Worm (Caenorhabditis elegans) whole organism, mixed stage, embryonic: ENCODE data around the gene rgef-1.

Experiments used
- ces-1 ChIP-seq: fragments of 150-350 bp; optimal IDR thresholded peaks from 2 replicates; lab custom pipeline; 2014; ENCODE audit warnings: missing biosample characterization, missing genetic modification reagents, missing genetic modification characterization
- cnd-1 ChIP-seq: fragments of 200-800 bp; sonication (Bioruptor generic); optimal IDR thresholded peaks from 2 replicates; lab custom pipeline; 2018; ENCODE audit warnings: mild to moderate bottlenecking, missing genetic modification characterization, missing compliant biosample characterization
- mep-1 ChIP-seq: fragments of 150-350 bp; optimal IDR thresholded peaks from 2 replicates; lab custom pipeline; 2017; ENCODE audit warnings: missing biosample characterization, missing genetic modification reagents, missing genetic modification characterization, inconsistent platforms
- nhr-237 ChIP-seq: fragments of 150-350 bp; optimal IDR thresholded peaks from 2 replicates; lab custom pipeline; 2014; ENCODE audit warnings: missing biosample characterization, missing genetic modification characterization
- unc-39 ChIP-seq: fragments of 150-350 bp; optimal IDR thresholded peaks from 2 replicates; lab custom pipeline; 2014; ENCODE audit warnings: missing biosample characterization, missing genetic modification characterization

DNA sequence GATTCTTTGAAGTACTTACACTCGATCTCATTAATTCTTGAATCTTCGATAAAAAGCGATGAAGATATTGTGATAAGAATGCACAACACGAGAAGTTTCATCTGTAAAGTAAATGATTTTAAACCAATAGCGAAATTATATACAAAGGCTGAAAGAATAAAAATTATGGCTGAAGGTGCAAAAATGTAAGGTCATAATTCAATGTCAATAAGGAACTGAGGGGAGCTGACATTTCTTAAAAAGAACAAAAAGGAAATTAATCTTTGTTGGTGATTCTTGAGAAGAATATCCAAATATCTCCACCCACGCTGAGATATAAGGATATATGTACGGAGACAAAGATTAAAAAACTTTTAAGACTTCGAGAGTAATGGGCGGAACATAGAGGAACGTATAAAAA is 37.4 kb downstream of the rgef-1 start, which contains the start of gene C50F4.9:
- TF ChIP-seq ces-1 (no peak), nhr-237 (tag; lab: Kevin White, UChicago) (no peak), unc-39 (tag; lab: Kevin White, UChicago) (no peak), mep-1 (tag; lab: Kevin White, UChicago) (no peak), cnd-1 (tag; lab: Kevin White, UChicago) (no peak)
